Worm (Caenorhabditis elegans): ENCODE data around the gene pes-9.

DNA sequence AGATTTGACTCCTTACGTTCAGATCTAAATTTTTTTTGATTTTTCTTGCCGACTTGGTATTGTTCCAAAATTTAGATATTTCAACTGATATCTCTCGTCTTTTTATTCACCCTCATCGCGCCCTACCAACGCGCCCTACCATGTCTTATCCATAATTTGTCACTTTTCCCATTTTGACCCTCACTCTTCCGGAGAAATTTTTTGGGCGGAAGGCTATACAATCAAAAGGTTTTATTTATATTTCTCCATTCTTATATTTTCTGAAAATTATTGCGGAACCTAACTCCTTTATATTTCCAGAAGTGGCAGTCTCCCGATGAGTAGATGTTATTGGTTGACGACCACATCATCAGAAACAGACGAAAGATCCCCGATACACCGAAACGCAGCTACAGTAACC lies 24.0 kb upstream of the pes-9 start, which contains the start of gene hot-1:
- TF ChIP-seq klf-2 (GFP tag; conservative IDR thresholded peaks at IDR 0.05) (no peak), med-1 (GFP tag; optimal IDR thresholded peaks at IDR 0.05; ENCODE audit: insufficient read depth) (no peak), tab-1 (GFP tag; IDR thresholded peaks at IDR 0.05) (no peak), ztf-29 (GFP tag; IDR thresholded peaks at IDR 0.05) (no peak), ref-1 (GFP tag; conservative IDR thresholded peaks at IDR 0.05) (no peak), cog-1 (tag; optimal IDR thresholded peaks at IDR 0.05) (no peak), ztf-23 (GFP tag; IDR thresholded peaks at IDR 0.05) (no peak)
